Worm (Caenorhabditis elegans) whole organism, late embryonic: ENCODE measurements around the gene tnt-3.

Experiments
- C08G9.2 ChIP-seq: sonication (generic microtip); optimal IDR thresholded peaks from 2 replicates; lab custom pipeline; 2016; ENCODE audit warnings: mild to moderate bottlenecking, missing genetic modification characterization, moderate library complexity, missing compliant biosample characterization
- C38D4.7 ChIP-seq: fragments of 200-800 bp; sonication (Bioruptor generic); optimal IDR thresholded peaks from 2 replicates; lab custom pipeline; 2018; ENCODE audit warnings: mild to moderate bottlenecking, missing genetic modification characterization, moderate library complexity, missing compliant biosample characterization
- F13H6.1 ChIP-seq: sonication (generic microtip); optimal IDR thresholded peaks from 2 replicates; lab custom pipeline; 2016; ENCODE audit warnings: missing genetic modification characterization, missing compliant biosample characterization
- K09A11.1 ChIP-seq: sonication (generic microtip); optimal IDR thresholded peaks from 2 replicates; lab custom pipeline; 2017; ENCODE audit warnings: antibody characterized with exemption, mild to moderate bottlenecking, missing genetic modification characterization, missing compliant biosample characterization; ENCODE audit not compliant: insufficient read depth
- ahr-1 ChIP-seq: sonication (generic microtip); optimal IDR thresholded peaks from 2 replicates; lab custom pipeline; 2016; ENCODE audit warnings: missing genetic modification characterization, missing compliant biosample characterization
- ceh-19 ChIP-seq: fragments of 200-800 bp; sonication (Bioruptor generic); optimal IDR thresholded peaks from 2 replicates; lab custom pipeline; 2018; ENCODE audit warnings: mild to moderate bottlenecking, missing genetic modification characterization, missing compliant biosample characterization
- ceh-2 ChIP-seq: sonication (generic microtip); optimal IDR thresholded peaks from 2 replicates; lab custom pipeline; 2016; ENCODE audit warnings: missing genotype, missing genetic modification characterization, missing compliant biosample characterization
- ceh-30 ChIP-seq: fragments of 150-350 bp; optimal IDR thresholded peaks from 2 replicates; lab custom pipeline; 2014; ENCODE audit warnings: missing biosample characterization, missing genetic modification characterization
- ceh-34 ChIP-seq: sonication (generic microtip); optimal IDR thresholded peaks from 2 replicates; lab custom pipeline; 2016; ENCODE audit warnings: mild to moderate bottlenecking, missing genetic modification characterization, missing compliant biosample characterization
- ceh-45 ChIP-seq: fragments of 200-800 bp; sonication (Bioruptor generic); IDR thresholded peaks from 2 replicates; pipeline ENCODE4 v1.3.6; 2022; ENCODE audit warnings: missing genetic modification reagents, missing genetic modification characterization, missing compliant biosample characterization
- ceh-48 ChIP-seq: sonication (generic microtip); optimal IDR thresholded peaks from 2 replicates; lab custom pipeline; 2016; ENCODE audit warnings: missing genetic modification characterization, inconsistent platforms, missing compliant biosample characterization
- ceh-6 ChIP-seq: fragments of 200-800 bp; sonication (Bioruptor generic); optimal IDR thresholded peaks from 2 replicates; lab custom pipeline; 2018; ENCODE audit warnings: mild to moderate bottlenecking, missing genetic modification characterization, missing compliant biosample characterization
- ceh-9 ChIP-seq: sonication (generic microtip); optimal IDR thresholded peaks from 2 replicates; lab custom pipeline; 2016; ENCODE audit warnings: mild to moderate bottlenecking, missing genetic modification characterization, inconsistent platforms, missing compliant biosample characterization
- dmd-4 ChIP-seq: sonication (generic microtip); optimal IDR thresholded peaks from 2 replicates; lab custom pipeline; 2016; ENCODE audit warnings: borderline replicate concordance, missing genetic modification characterization, missing compliant biosample characterization
- ets-4 ChIP-seq: sonication (generic microtip); optimal IDR thresholded peaks from 2 replicates; lab custom pipeline; 2016; ENCODE audit warnings: missing genetic modification characterization, missing compliant biosample characterization
- eyg-1 ChIP-seq: sonication (generic microtip); optimal IDR thresholded peaks from 2 replicates; lab custom pipeline; 2016; ENCODE audit warnings: missing genotype, missing genetic modification characterization, missing compliant biosample characterization
- fax-1 ChIP-seq: sonication (generic microtip); optimal IDR thresholded peaks from 2 replicates; lab custom pipeline; 2016; ENCODE audit warnings: missing genotype, missing genetic modification characterization, missing compliant biosample characterization
- fkh-10 ChIP-seq: fragments of 150-350 bp; optimal IDR thresholded peaks from 2 replicates; lab custom pipeline; 2014; ENCODE audit warnings: missing biosample characterization, missing genetic modification reagents, missing genetic modification characterization
- gmeb-2 ChIP-seq: sonication (generic microtip); optimal IDR thresholded peaks from 2 replicates; lab custom pipeline; 2016; ENCODE audit warnings: missing genetic modification characterization, inconsistent platforms, missing compliant biosample characterization
- hlh-13 ChIP-seq: fragments of 200-800 bp; sonication (Bioruptor generic); optimal IDR thresholded peaks from 2 replicates; lab custom pipeline; 2018; ENCODE audit warnings: mild to moderate bottlenecking, missing genetic modification characterization, missing compliant biosample characterization
- hlh-15 ChIP-seq: sonication (generic microtip); optimal IDR thresholded peaks from 2 replicates; lab custom pipeline; 2016; ENCODE audit warnings: missing genetic modification characterization, missing compliant biosample characterization
- hlh-6 ChIP-seq: sonication (generic microtip); optimal IDR thresholded peaks from 2 replicates; lab custom pipeline; 2016; ENCODE audit warnings: missing genotype, missing genetic modification characterization, missing compliant biosample characterization
- hlh-8 ChIP-seq: sonication (generic microtip); optimal IDR thresholded peaks from 2 replicates; lab custom pipeline; 2016; ENCODE audit warnings: missing genotype, missing genetic modification characterization, missing compliant biosample characterization
- lim-6 ChIP-seq: sonication (generic microtip); optimal IDR thresholded peaks from 2 replicates; lab custom pipeline; 2016; ENCODE audit warnings: missing genetic modification characterization, missing compliant biosample characterization
- lin-11 ChIP-seq: fragments of 200-800 bp; sonication (Bioruptor generic); optimal IDR thresholded peaks from 2 replicates; lab custom pipeline; 2018; ENCODE audit warnings: mild to moderate bottlenecking, missing genetic modification characterization, missing compliant biosample characterization
- madf-2 ChIP-seq: sonication (generic microtip); optimal IDR thresholded peaks from 2 replicates; lab custom pipeline; 2017; ENCODE audit warnings: missing genetic modification characterization, missing compliant biosample characterization
- mec-3 ChIP-seq: sonication (generic microtip); optimal IDR thresholded peaks from 2 replicates; lab custom pipeline; 2016; ENCODE audit warnings: borderline replicate concordance, missing genetic modification characterization, missing compliant biosample characterization
- nhr-11 ChIP-seq: fragments of 150-350 bp; optimal IDR thresholded peaks from 2 replicates; lab custom pipeline; 2014; ENCODE audit warnings: missing biosample characterization, missing genetic modification characterization
- odd-2 ChIP-seq: sonication (generic microtip); optimal IDR thresholded peaks from 2 replicates; lab custom pipeline; 2017; ENCODE audit warnings: antibody characterized with exemption, mild to moderate bottlenecking, missing genetic modification characterization, missing compliant biosample characterization
- pax-1 ChIP-seq: fragments of 150-350 bp; optimal IDR thresholded peaks from 2 replicates; lab custom pipeline; 2014; ENCODE audit warnings: missing biosample characterization, missing genetic modification characterization
- pha-2 ChIP-seq: sonication (generic microtip); optimal IDR thresholded peaks from 2 replicates; lab custom pipeline; 2017; ENCODE audit warnings: mild to moderate bottlenecking, missing genetic modification characterization, missing compliant biosample characterization
- pha-4 ChIP-seq: fragments of 150-350 bp; optimal IDR thresholded peaks from 2 replicates; lab custom pipeline; 2018; ENCODE audit warnings: missing biosample characterization, missing genetic modification reagents, missing genetic modification characterization
- pqm-1 ChIP-seq: sonication (generic microtip); optimal IDR thresholded peaks from 2 replicates; lab custom pipeline; 2016; ENCODE audit warnings: missing genetic modification characterization, missing compliant biosample characterization
- pros-1 ChIP-seq: fragments of 150-350 bp; optimal IDR thresholded peaks from 2 replicates; lab custom pipeline; 2014; ENCODE audit warnings: missing biosample characterization, missing genetic modification reagents, missing genetic modification characterization
- ref-2 ChIP-seq: sonication (generic microtip); optimal IDR thresholded peaks from 2 replicates; lab custom pipeline; 2016; ENCODE audit warnings: missing genetic modification characterization, missing compliant biosample characterization
- sox-2 ChIP-seq: fragments of 200-800 bp; sonication (Bioruptor generic); IDR thresholded peaks from 2 replicates; pipeline ENCODE4 v1.3.6; 2022; ENCODE audit warnings: missing genetic modification reagents, missing genetic modification characterization, missing compliant biosample characterization
- syd-9 ChIP-seq: sonication (generic microtip); optimal IDR thresholded peaks from 2 replicates; lab custom pipeline; 2016; ENCODE audit warnings: mild to moderate bottlenecking, missing genetic modification characterization, moderate library complexity, missing compliant biosample characterization
- tbx-2 ChIP-seq: sonication (generic microtip); optimal IDR thresholded peaks from 2 replicates; lab custom pipeline; 2016; ENCODE audit warnings: missing genetic modification characterization, missing compliant biosample characterization
- unc-55 ChIP-seq: sonication (generic microtip); optimal IDR thresholded peaks from 2 replicates; lab custom pipeline; 2017; ENCODE audit warnings: missing biosample characterization, missing genetic modification reagents, missing genetic modification characterization
- ztf-16 ChIP-seq: sonication (generic microtip); optimal IDR thresholded peaks from 2 replicates; lab custom pipeline; 2017; ENCODE audit warnings: missing genetic modification characterization, missing compliant biosample characterization

tnt-3 gene

DNA sequence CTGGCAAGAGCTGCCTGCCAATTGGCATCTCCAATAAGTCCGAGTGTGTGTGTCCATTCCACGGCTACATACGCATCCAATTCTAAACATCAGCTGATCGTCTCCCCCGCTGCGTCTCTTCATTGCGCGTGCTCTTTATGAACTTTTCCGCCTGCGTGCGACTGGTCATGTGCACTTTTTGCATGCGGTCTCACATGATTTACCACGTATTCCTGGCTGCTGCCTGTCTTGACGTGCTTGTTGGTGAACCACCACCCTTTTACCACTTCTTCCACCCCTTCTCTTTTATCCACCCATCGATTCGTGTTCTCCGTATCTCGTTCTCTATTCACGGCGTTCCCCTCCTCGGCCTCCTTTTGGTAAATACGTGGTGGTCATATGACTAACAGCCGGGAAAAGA lies 6.7 kb upstream of the tnt-3 start (continued):
- TF ChIP-seq ceh-6 (GFP tag; lab: Kevin White, UChicago) (no peak), eyg-1 (tag; lab: Kevin White, UChicago) (peak; percentile 21), C08G9.2 (tag; lab: Kevin White, UChicago) (peak; percentile 63), fkh-10 (GFP tag; lab: Kevin White, UChicago) (no peak), ahr-1 (tag; lab: Kevin White, UChicago) (no peak), hlh-8 (tag; lab: Kevin White, UChicago) (peak; percentile 80), ceh-19 (GFP tag; lab: Kevin White, UChicago) (no peak), hlh-15 (tag; lab: Kevin White, UChicago) (no peak), sox-2 (GFP tag; lab: Robert Waterston, UW) (no peak; the same call in 1 of the 2 replicates), odd-2 (tag; lab: Kevin White, UChicago) (no peak), ceh-2 (tag; lab: Kevin White, UChicago) (peak; percentile 59), hlh-6 (tag; lab: Kevin White, UChicago) (peak; percentile 68), ceh-30 (tag; lab: Kevin White, UChicago) (peak; percentile 23), mec-3 (tag; lab: Kevin White, UChicago) (no peak), ceh-45 (0 out of 2 replicates have a peak, but pooled peaks have one; percentile 44), pros-1 (tag; lab: Kevin White, UChicago) (peak; percentile 69)

DNA sequence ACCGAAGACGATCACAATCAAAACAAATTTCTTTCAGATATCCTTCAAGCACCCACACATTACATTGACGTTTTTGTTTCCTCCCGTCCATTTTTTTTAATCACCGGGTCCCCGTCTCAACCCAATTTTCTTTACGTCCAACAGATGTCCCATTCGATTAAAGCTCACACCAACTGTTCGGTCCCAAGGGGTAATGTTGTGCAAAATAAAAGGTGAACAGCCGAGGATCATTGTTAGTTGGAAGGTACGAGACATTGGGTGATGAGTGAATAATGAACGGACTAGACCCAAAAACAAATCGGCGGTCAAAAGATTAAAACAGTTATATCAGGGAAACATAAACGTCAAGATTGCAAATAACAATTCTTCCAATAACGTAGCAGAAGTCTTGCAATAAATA lies 539 bp upstream of the tnt-3 start:
- peak; percentile 35 for TF ChIP-seq unc-55 (GFP tag; lab: Kevin White, UChicago)
- TF ChIP-seq ceh-34 (tag; lab: Kevin White, UChicago): no peak
- TF ChIP-seq, all 69 proteins: peak for 1

DNA sequence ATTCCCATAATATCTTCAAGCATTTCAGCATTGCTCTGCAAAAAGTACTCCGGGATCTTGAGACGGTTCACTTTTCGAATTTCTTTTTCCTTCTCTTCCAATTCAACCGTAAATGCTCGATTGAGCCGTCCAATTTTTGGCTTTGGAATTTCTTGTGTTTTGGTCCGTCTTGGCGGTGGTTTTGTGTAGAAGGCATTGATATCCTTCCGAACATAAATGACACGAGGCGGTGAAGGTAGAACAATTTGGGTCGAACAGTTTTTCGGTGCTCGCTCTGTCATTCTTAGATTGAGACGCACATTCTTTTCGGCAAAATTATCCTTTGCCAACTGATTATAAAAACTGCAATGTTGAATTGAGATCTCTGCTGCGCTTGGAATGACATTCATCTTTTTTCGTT lies 2.2 kb downstream of the tnt-3 start:
- TF ChIP-seq mec-3 (tag; lab: Kevin White, UChicago): no peak
- TF ChIP-seq ceh-34 (tag; lab: Kevin White, UChicago): no peak
- no peak for TF ChIP-seq madf-2 (tag; lab: Kevin White, UChicago)
- TF ChIP-seq pqm-1 (tag; lab: Kevin White, UChicago): no peak
- TF ChIP-seq ceh-48 (tag; lab: Kevin White, UChicago): no peak
- no peak for TF ChIP-seq ceh-9 (tag; lab: Kevin White, UChicago)
- no peak for TF ChIP-seq tbx-2 (tag; lab: Kevin White, UChicago)
- TF ChIP-seq lin-11 (tag; lab: Kevin White, UChicago): no peak
- no peak for TF ChIP-seq ahr-1 (tag; lab: Kevin White, UChicago)
- TF ChIP-seq dmd-4: no peak
- no peak for TF ChIP-seq ceh-6 (GFP tag; lab: Kevin White, UChicago)
- no peak for TF ChIP-seq pha-2 (tag; lab: Kevin White, UChicago)
- no peak for TF ChIP-seq pax-1 (tag; lab: Kevin White, UChicago)
- no peak for TF ChIP-seq ref-2

DNA sequence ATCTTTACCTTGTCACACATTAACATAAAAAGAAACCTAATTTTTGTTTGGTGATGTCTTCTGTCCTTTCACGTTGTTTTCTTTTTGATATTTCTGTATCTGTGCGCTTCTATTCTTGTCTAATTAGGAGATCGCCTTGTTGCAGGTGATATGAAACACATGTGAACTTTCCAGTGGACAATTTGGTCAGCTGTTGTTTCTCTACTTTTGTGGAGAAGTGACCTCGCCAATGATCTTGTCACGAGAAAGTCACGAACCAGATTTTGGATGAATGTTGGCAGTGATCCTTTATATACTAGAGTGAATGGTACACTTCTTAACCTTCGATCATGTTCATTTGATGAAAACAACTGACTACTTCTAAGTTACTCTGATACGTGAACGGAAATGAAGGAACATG lies 12.4 kb downstream of the tnt-3 start:
- TF ChIP-seq F13H6.1 (no peak), ceh-34 (tag; lab: Kevin White, UChicago) (no peak), hlh-6 (tag; lab: Kevin White, UChicago) (no peak), ets-4 (tag; lab: Kevin White, UChicago) (no peak), ztf-16 (no peak), syd-9 (tag; lab: Kevin White, UChicago) (no peak)

DNA sequence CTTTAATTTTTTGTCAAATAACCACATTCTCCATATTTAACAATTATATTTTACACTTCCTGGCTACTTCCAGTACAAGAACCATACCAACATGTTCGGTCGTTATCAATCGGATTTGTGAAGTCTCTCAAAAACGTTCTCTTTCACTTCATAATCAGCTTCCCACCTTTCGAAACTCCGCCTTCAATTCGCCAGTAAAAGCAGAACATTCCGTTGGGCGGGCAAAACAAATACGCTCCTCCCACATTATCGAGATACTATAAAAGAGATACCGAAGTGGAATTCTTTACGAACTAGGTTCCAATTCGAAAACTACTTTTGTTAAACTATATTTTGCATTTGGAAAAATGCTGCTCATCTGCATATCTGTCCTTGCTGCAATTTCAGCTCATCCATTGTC lies 14.4 kb downstream of the tnt-3 start, which contains the start of gene zig-3:
zig-3 (plus strand) TSS at position 301 of the 400 bp plus-strand sequence.
- TF ChIP-seq fax-1 (tag; lab: Kevin White, UChicago): no peak
- no peak for TF ChIP-seq hlh-13
- no peak for TF ChIP-seq fkh-10 (GFP tag; lab: Kevin White, UChicago)
- TF ChIP-seq nhr-11: no peak
- TF ChIP-seq lim-6 (tag; lab: Kevin White, UChicago): no peak
- no peak for TF ChIP-seq pros-1 (tag; lab: Kevin White, UChicago)
- TF ChIP-seq hlh-15 (tag; lab: Kevin White, UChicago): no peak
- no peak for TF ChIP-seq C08G9.2 (tag; lab: Kevin White, UChicago)
- TF ChIP-seq ceh-6 (GFP tag; lab: Kevin White, UChicago): no peak
- no peak for TF ChIP-seq C38D4.7 (GFP tag; lab: Kevin White, UChicago)
- TF ChIP-seq K09A11.1: no peak
- TF ChIP-seq syd-9 (tag; lab: Kevin White, UChicago): no peak
- no peak for TF ChIP-seq gmeb-2
- TF ChIP-seq pha-4 (tag; lab: Kevin White, UChicago): no peak
- TF ChIP-seq ceh-48 (tag; lab: Kevin White, UChicago): no peak
- TF ChIP-seq ceh-2 (tag; lab: Kevin White, UChicago): no peak
